Fruit fly (Drosophila melanogaster) whole organism, embryonic: ENCODE data around the gene CG9107.

Experiments
- B-H2 ChIP-seq: fragments of 200-800 bp; sonication (Bioruptor generic); optimal IDR thresholded peaks from 2 replicates; lab custom pipeline; 2018; ENCODE audit warnings: missing biosample characterization, mild to moderate bottlenecking, missing genetic modification characterization
- BtbVII ChIP-seq: fragments of 200-800 bp; sonication (Bioruptor generic); optimal IDR thresholded peaks from 3 replicates; lab custom pipeline; 2017; ENCODE audit warnings: missing biosample characterization, mild to moderate bottlenecking, missing genetic modification characterization
- CG10565 ChIP-seq: fragments of 200-800 bp; sonication (Bioruptor generic); optimal IDR thresholded peaks from 3 replicates; lab custom pipeline; 2016; ENCODE audit warnings: missing biosample characterization, mild to moderate bottlenecking, missing genetic modification characterization
- CG11093 ChIP-seq: fragments of 200-800 bp; sonication (Bioruptor generic); IDR thresholded peaks from 3 replicates; pipeline ENCODE4 v1.3.6; 2022; ENCODE audit warnings: missing biosample characterization, missing genetic modification characterization
- CG12942 ChIP-seq: fragments of 200-800 bp; sonication (Bioruptor generic); optimal IDR thresholded peaks from 3 replicates; lab custom pipeline; 2016; ENCODE audit warnings: missing biosample characterization, missing genetic modification characterization
- CG13123 ChIP-seq: fragments of 200-800 bp; sonication (Bioruptor generic); optimal IDR thresholded peaks from 2 replicates; lab custom pipeline; 2016; ENCODE audit warnings: missing biosample characterization, missing genetic modification characterization
- CG13424 ChIP-seq: fragments of 200-800 bp; sonication (Bioruptor generic); optimal IDR thresholded peaks from 2 replicates; lab custom pipeline; 2019; ENCODE audit warnings: missing biosample characterization, mild to moderate bottlenecking, missing genetic modification characterization, moderate library complexity
- CG13894 ChIP-seq: fragments of 200-800 bp; sonication (Bioruptor generic); optimal IDR thresholded peaks from 3 replicates; lab custom pipeline; 2018; ENCODE audit warnings: missing biosample characterization, mild to moderate bottlenecking, missing genetic modification characterization, moderate library complexity
- CG14441 ChIP-seq: fragments of 200-800 bp; sonication (Bioruptor generic); IDR thresholded peaks from 2 replicates; pipeline ENCODE4 v1.3.6; 2022; ENCODE audit warnings: missing biosample characterization, missing genetic modification characterization
- CG1603 ChIP-seq: fragments of 200-800 bp; sonication (Bioruptor generic); optimal IDR thresholded peaks from 2 replicates; lab custom pipeline; 2019; ENCODE audit warnings: missing biosample characterization, mild to moderate bottlenecking, missing genetic modification characterization, moderate library complexity
- CG1647 ChIP-seq: fragments of 200-800 bp; sonication (Bioruptor generic); optimal IDR thresholded peaks from 3 replicates; lab custom pipeline; 2016; ENCODE audit warnings: missing biosample characterization, missing genetic modification characterization
- CG17359 ChIP-seq: fragments of 200-800 bp; sonication (Bioruptor generic); optimal IDR thresholded peaks from 3 replicates; lab custom pipeline; 2018; ENCODE audit warnings: missing biosample characterization, mild to moderate bottlenecking, missing genetic modification characterization, moderate library complexity
- CG17568 ChIP-seq: fragments of 200-800 bp; sonication (Bioruptor generic); optimal IDR thresholded peaks from 2 replicates; lab custom pipeline; 2018; ENCODE audit warnings: missing biosample characterization, mild to moderate bottlenecking, missing genetic modification characterization, moderate library complexity
- CG1832 ChIP-seq: fragments of 200-800 bp; sonication (Bioruptor generic); optimal IDR thresholded peaks from 2 replicates; lab custom pipeline; 2017; ENCODE audit warnings: missing biosample characterization, mild to moderate bottlenecking, missing genetic modification characterization, inconsistent platforms
- CG3281 ChIP-seq: fragments of 200-800 bp; sonication (Bioruptor generic); optimal IDR thresholded peaks from 3 replicates; lab custom pipeline; 2017; ENCODE audit warnings: missing biosample characterization, mild to moderate bottlenecking, missing genetic modification characterization
- CG4730 ChIP-seq: fragments of 200-800 bp; sonication (Bioruptor generic); IDR thresholded peaks from 2 replicates; pipeline ENCODE4 v1.3.6; 2022; ENCODE audit warnings: missing biosample characterization, missing genetic modification characterization
- CG6175 ChIP-seq: fragments of 200-800 bp; sonication (Bioruptor generic); IDR thresholded peaks from 3 replicates; pipeline ENCODE4 v1.3.6; 2022; ENCODE audit warnings: missing biosample characterization, missing genetic modification characterization
- CG6654 ChIP-seq: fragments of 200-800 bp; sonication (Bioruptor generic); optimal IDR thresholded peaks from 2 replicates; lab custom pipeline; 2017; ENCODE audit warnings: missing biosample characterization, mild to moderate bottlenecking, missing genetic modification characterization
- CG6689 ChIP-seq: fragments of 200-800 bp; sonication (Bioruptor generic); IDR thresholded peaks from 2 replicates; pipeline ENCODE4 v1.3.6; 2022; ENCODE audit warnings: missing biosample characterization, missing genetic modification characterization
- CG7556 ChIP-seq: fragments of 200-800 bp; sonication (Bioruptor generic); optimal IDR thresholded peaks from 2 replicates; lab custom pipeline; 2017; ENCODE audit warnings: missing biosample characterization, mild to moderate bottlenecking, missing genetic modification characterization
- CG7963 ChIP-seq: fragments of 200-800 bp; sonication (Bioruptor generic); IDR thresholded peaks from 3 replicates; pipeline ENCODE4 v1.3.6; 2022; ENCODE audit warnings: missing biosample characterization, missing genetic modification characterization; ENCODE audit not compliant: partially characterized antibody
- CG9727 ChIP-seq: fragments of 200-800 bp; sonication (Bioruptor generic); optimal IDR thresholded peaks from 3 replicates; lab custom pipeline; 2017; ENCODE audit warnings: missing biosample characterization, mild to moderate bottlenecking, missing genetic modification characterization
- CG9932 ChIP-seq: fragments of 200-800 bp; sonication (Bioruptor generic); IDR thresholded peaks from 2 replicates; pipeline ENCODE4 v1.3.6; 2022; ENCODE audit warnings: missing biosample characterization, missing genetic modification characterization
- D19A ChIP-seq: fragments of 200-800 bp; optimal IDR thresholded peaks from 3 replicates; lab custom pipeline; 2019; ENCODE audit warnings: missing biosample characterization, mild to moderate bottlenecking, missing genetic modification characterization, moderate library complexity
- Dfd ChIP-seq, 2 experiments: fragments of >200 bp; optimal IDR thresholded peaks; 2 replicates each; lab custom pipeline; 2017; ENCODE audit warnings: missing biosample characterization in 2 of 2, missing genetic modification characterization in 2 of 2
- Fer3 ChIP-seq: fragments of 200-800 bp; sonication (Bioruptor generic); optimal IDR thresholded peaks from 2 replicates; lab custom pipeline; 2018; ENCODE audit warnings: missing biosample characterization, mild to moderate bottlenecking, missing genetic modification characterization, moderate library complexity
- Hand ChIP-seq: fragments of 200-800 bp; sonication (Bioruptor generic); optimal IDR thresholded peaks from 2 replicates; lab custom pipeline; 2017; ENCODE audit warnings: mild to moderate bottlenecking, missing biosample characterization, missing genetic modification reagents, missing genetic modification characterization
- Hr51 ChIP-seq, 2 experiments: fragments of 200-800 bp; sonication (Bioruptor generic); optimal IDR thresholded peaks; 2 replicates in 1 of 2; 3 replicates in 1 of 2; lab custom pipeline; 2016 to 2018; ENCODE audit warnings: missing biosample characterization in 2 of 2, missing genetic modification characterization in 2 of 2, mild to moderate bottlenecking in 1 of 2, moderate library complexity in 1 of 2
- Kr ChIP-seq: fragments of 200-800 bp; sonication (Bioruptor generic); optimal IDR thresholded peaks from 2 replicates; lab custom pipeline; 2017; ENCODE audit warnings: missing biosample characterization, mild to moderate bottlenecking, missing genetic modification characterization
- MBD-R2 ChIP-seq: fragments of 200-800 bp; sonication (Bioruptor generic); IDR thresholded peaks from 2 replicates; pipeline ENCODE4 v1.3.6; 2022; ENCODE audit warnings: missing biosample characterization, missing genetic modification characterization
- Side ChIP-seq: fragments of 200-800 bp; sonication (Bioruptor generic); optimal IDR thresholded peaks from 2 replicates; lab custom pipeline; 2016; ENCODE audit warnings: missing biosample characterization, missing genetic modification characterization
- Sox102F ChIP-seq: fragments of 200-800 bp; sonication (Bioruptor generic); optimal IDR thresholded peaks from 2 replicates; lab custom pipeline; 2018; ENCODE audit warnings: missing biosample characterization, mild to moderate bottlenecking, missing genetic modification characterization, moderate library complexity
- TFAM ChIP-seq: fragments of 200-800 bp; sonication (Bioruptor generic); optimal IDR thresholded peaks from 2 replicates; lab custom pipeline; 2017; ENCODE audit warnings: missing biosample characterization, missing genetic modification characterization, inconsistent platforms
- Vsx1 ChIP-seq: fragments of 200-800 bp; sonication (Bioruptor generic); optimal IDR thresholded peaks from 2 replicates; lab custom pipeline; 2017; ENCODE audit warnings: missing biosample characterization, mild to moderate bottlenecking, missing genetic modification characterization, missing genetic modification reagents
- ato ChIP-seq: fragments of 200-800 bp; sonication (Bioruptor generic); IDR thresholded peaks from 2 replicates; pipeline ENCODE4 v1.3.6; 2022; ENCODE audit warnings: missing biosample characterization, missing genetic modification characterization; ENCODE audit not compliant: partially characterized antibody
- dmrt11E ChIP-seq: fragments of 200-800 bp; sonication (Bioruptor generic); optimal IDR thresholded peaks from 3 replicates; lab custom pipeline; 2018; ENCODE audit warnings: missing biosample characterization, mild to moderate bottlenecking, missing genetic modification characterization, moderate library complexity
- ftz-f1 ChIP-seq: fragments of 200-800 bp; sonication (Bioruptor generic); optimal IDR thresholded peaks from 2 replicates; lab custom pipeline; 2016; ENCODE audit warnings: missing biosample characterization, missing genetic modification characterization
- grau ChIP-seq: fragments of 200-800 bp; optimal IDR thresholded peaks from 3 replicates; lab custom pipeline; 2019; ENCODE audit warnings: missing biosample characterization, mild to moderate bottlenecking, missing genetic modification characterization, moderate library complexity
- her ChIP-seq: fragments of 200-800 bp; sonication (Bioruptor generic); optimal IDR thresholded peaks from 2 replicates; lab custom pipeline; 2016; ENCODE audit warnings: missing biosample characterization, missing genetic modification characterization
- luna ChIP-seq: fragments of 200-800 bp; sonication (Bioruptor generic); optimal IDR thresholded peaks from 2 replicates; lab custom pipeline; 2016; ENCODE audit warnings: missing biosample characterization, missing genetic modification characterization
- onecut ChIP-seq: fragments of 200-800 bp; sonication (Bioruptor generic); IDR thresholded peaks from 2 replicates; pipeline ENCODE4 v1.3.6; 2022; ENCODE audit warnings: missing biosample characterization, missing genetic modification characterization
- pum ChIP-seq: fragments of 200-800 bp; sonication (Bioruptor generic); optimal IDR thresholded peaks from 2 replicates; lab custom pipeline; 2016; ENCODE audit warnings: missing biosample characterization, missing genetic modification characterization
- scrt ChIP-seq: fragments of 200-800 bp; sonication (Bioruptor generic); optimal IDR thresholded peaks from 2 replicates; lab custom pipeline; 2018; ENCODE audit warnings: missing biosample characterization, mild to moderate bottlenecking, missing genetic modification characterization, moderate library complexity
- sima ChIP-seq: fragments of 200-800 bp; sonication (Bioruptor generic); optimal IDR thresholded peaks from 2 replicates; lab custom pipeline; 2016; ENCODE audit warnings: missing biosample characterization, missing genetic modification characterization
- slp2 ChIP-seq: fragments of 200-800 bp; sonication (Bioruptor generic); optimal IDR thresholded peaks from 2 replicates; lab custom pipeline; 2016; ENCODE audit warnings: missing biosample characterization, missing genetic modification characterization
- toy ChIP-seq: fragments of 200-800 bp; sonication (Bioruptor generic); IDR thresholded peaks from 2 replicates; pipeline ENCODE4 v1.3.6; 2022; ENCODE audit warnings: missing biosample characterization, missing genetic modification characterization
- trem ChIP-seq: fragments of 200-800 bp; optimal IDR thresholded peaks from 3 replicates; lab custom pipeline; 2019; ENCODE audit warnings: missing biosample characterization, mild to moderate bottlenecking, missing genetic modification characterization, moderate library complexity
- yki ChIP-seq: fragments of >200 bp; optimal IDR thresholded peaks from 3 replicates; lab custom pipeline; 2018
- zen2 ChIP-seq: fragments of 200-800 bp; sonication (Bioruptor generic); IDR thresholded peaks from 3 replicates; pipeline ENCODE4 v1.3.6; 2022; ENCODE audit warnings: missing biosample characterization, missing genetic modification characterization; ENCODE audit not compliant: partially characterized antibody
- zfh2 ChIP-seq: fragments of 200-800 bp; sonication (Bioruptor generic); optimal IDR thresholded peaks from 2 replicates; lab custom pipeline; 2016; ENCODE audit warnings: missing biosample characterization, missing genetic modification characterization

CG9107 gene

DNA sequence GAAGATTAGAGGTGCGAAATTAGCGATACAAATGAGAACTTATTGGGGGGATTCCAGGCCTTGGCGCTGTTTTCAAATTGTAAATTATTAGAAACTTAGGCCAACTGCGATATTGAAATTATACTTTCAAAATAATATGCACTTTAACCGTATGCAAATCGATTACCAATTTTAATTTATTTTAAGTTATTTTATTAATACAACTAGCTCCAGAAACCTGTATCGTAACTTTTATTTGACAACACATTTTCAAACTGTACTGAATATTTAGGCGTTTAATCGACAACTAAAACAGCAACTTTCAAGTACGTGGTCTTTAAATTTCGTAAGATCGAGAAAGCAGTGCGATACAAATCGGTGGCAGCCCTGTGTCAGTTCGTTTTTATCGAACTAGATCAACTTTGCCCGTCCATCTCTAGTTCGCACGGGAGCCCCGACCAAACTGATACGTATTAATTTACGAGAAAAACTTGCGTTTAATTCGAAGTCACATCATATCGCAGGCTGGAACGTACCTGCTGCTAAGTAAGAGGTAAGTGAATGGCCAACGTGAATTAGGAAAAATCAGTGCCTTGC is 46.4 kb upstream of the CG9107 start, which contains the start of the genes CG9154 and Kr-h2 (continued):
- TF ChIP-seq CG7556 (GFP tag; lab: Kevin White, UChicago) (no peak), CG13424 (tag; lab: Kevin White, UChicago) (peak; percentile 35), CG3281 (no peak), CG9932 (peak; percentile 60), onecut (GFP tag; lab: Robert Waterston, UW) (0 out of 2 replicates have a peak, but pooled peaks have one; percentile 4), her (GFP tag; lab: Kevin White, UChicago) (no peak), CG1832 (GFP tag; lab: Kevin White, UChicago) (no peak), CG13123 (GFP tag; lab: Kevin White, UChicago) (no peak), dmrt11E (tag; lab: Kevin White, UChicago) (peak; percentile 11), TFAM (no peak), Side (GFP tag; lab: Kevin White, UChicago) (no peak), CG14441 (GFP tag; lab: Robert Waterston, UW) (no peak), pum (GFP tag; lab: Kevin White, UChicago) (peak; percentile 15), CG17359 (no peak), MBD-R2 (peak; percentile 37; the same call in 1 of the 2 replicates), B-H2 (GFP tag; lab: Kevin White, UChicago) (peak; percentile 48), luna (GFP tag; lab: Kevin White, UChicago) (no peak), BtbVII (GFP tag; lab: Kevin White, UChicago) (no peak), CG12942 (no peak), toy (GFP tag; lab: Robert Waterston, UW) (no peak), Vsx1 (GFP tag; lab: Kevin White, UChicago) (no peak), Hr51 (GFP tag; optimal IDR thresholded peaks at IDR 0.05; lab: Kevin White, UChicago) (peak in 1 of 2 experiments; percentile 3), trem (peak; percentile 73), CG6175 (GFP tag; lab: Robert Waterston, UW) (no peak), ftz-f1 (GFP tag; lab: Kevin White, UChicago) (no peak), yki (lab: Kevin White, UChicago) (no peak), CG11093 (GFP tag; lab: Robert Waterston, UW) (no peak), sima (GFP tag; lab: Kevin White, UChicago) (no peak), CG1603 (peak; percentile 56), slp2 (no peak), CG4730 (GFP tag; lab: Robert Waterston, UW) (no peak), Fer3 (tag; lab: Kevin White, UChicago) (no peak), Sox102F (GFP tag; lab: Kevin White, UChicago) (no peak), zfh2 (GFP tag; lab: Kevin White, UChicago) (peak; percentile 53), CG10565 (GFP tag; lab: Kevin White, UChicago) (no peak), CG17568 (GFP tag; lab: Kevin White, UChicago) (no peak), CG9727 (GFP tag; lab: Kevin White, UChicago) (peak; percentile 39), ato (GFP tag; lab: Robert Waterston, UW) (peak; percentile 62; the same call in 1 of the 2 replicates), Hand (GFP tag; lab: Kevin White, UChicago) (no peak), CG6689 (GFP tag; lab: Robert Waterston, UW) (no peak), scrt (no peak), CG6654 (no peak), CG1647 (GFP tag; lab: Kevin White, UChicago) (no peak), Dfd (GFP tag; optimal IDR thresholded peaks at IDR 0.05; lab: Kevin White, UChicago) (no peak), grau (tag; lab: Kevin White, UChicago) (peak; percentile 55), CG13894 (tag; lab: Kevin White, UChicago) (peak; percentile 57), zen2 (GFP tag; lab: Robert Waterston, UW) (peak; percentile 39; the same call in 1 of the 3 replicates), Kr (GFP tag; lab: Kevin White, UChicago) (no peak), D19A (tag; lab: Kevin White, UChicago) (no peak), CG7963 (GFP tag; lab: Robert Waterston, UW) (peak; percentile 77)
